Fruit fly (Drosophila melanogaster) whole organism, prepupa: ENCODE results near the gene CG13086.

Experiments used
- CG11294 ChIP-seq: fragments of 200-800 bp; sonication (Bioruptor generic); IDR thresholded peaks from 2 replicates; pipeline ENCODE4 v1.3.6; 2022; ENCODE audit warnings: missing biosample characterization, missing genetic modification characterization
- CG11902 ChIP-seq: fragments of 200-800 bp; sonication (Bioruptor generic); optimal IDR thresholded peaks from 3 replicates; lab custom pipeline; 2016; ENCODE audit warnings: missing biosample characterization, missing genetic modification characterization
- CG6163 ChIP-seq: fragments of 200-800 bp; sonication (Bioruptor generic); IDR thresholded peaks from 3 replicates; pipeline ENCODE4 v1.3.6; 2022; ENCODE audit warnings: missing biosample characterization, missing genetic modification characterization
- Hr39 ChIP-seq: fragments of 200-800 bp; sonication (Bioruptor generic); optimal IDR thresholded peaks from 2 replicates; lab custom pipeline; 2016; ENCODE audit warnings: missing biosample characterization, missing genetic modification characterization
- Hr4 ChIP-seq: fragments of 200-800 bp; sonication (Bioruptor generic); optimal IDR thresholded peaks from 3 replicates; lab custom pipeline; 2016; ENCODE audit warnings: missing biosample characterization, missing genetic modification characterization
- Met ChIP-seq: fragments of 200-800 bp; sonication (Bioruptor generic); optimal IDR thresholded peaks from 3 replicates; lab custom pipeline; 2016; ENCODE audit warnings: missing biosample characterization, missing genetic modification characterization
- cyc ChIP-seq: fragments of 200-800 bp; sonication (Bioruptor generic); optimal IDR thresholded peaks from 3 replicates; lab custom pipeline; 2016; ENCODE audit warnings: missing biosample characterization, missing genetic modification characterization
- eg ChIP-seq: fragments of 200-800 bp; sonication (Bioruptor generic); IDR thresholded peaks from 3 replicates; pipeline ENCODE4 v1.3.6; 2022; ENCODE audit warnings: missing biosample characterization, missing genetic modification characterization
- fkh ChIP-seq: fragments of 200-800 bp; sonication (Bioruptor generic); optimal IDR thresholded peaks from 3 replicates; lab custom pipeline; 2017; ENCODE audit warnings: missing biosample characterization, mild to moderate bottlenecking, missing genetic modification characterization, moderate library complexity
- net ChIP-seq: fragments of 200-800 bp; sonication (Bioruptor generic); optimal IDR thresholded peaks from 3 replicates; lab custom pipeline; 2016; ENCODE audit warnings: missing biosample characterization, missing genetic modification characterization
- topi ChIP-seq: fragments of 200-800 bp; sonication (Bioruptor generic); optimal IDR thresholded peaks from 3 replicates; lab custom pipeline; 2016; ENCODE audit warnings: missing biosample characterization, missing genetic modification characterization

dm6 chr2L:19373809-19374208, 9.6 kb downstream of the CG13086 start:
- TF ChIP-seq Hr39 (GFP tag; lab: Kevin White, UChicago) (no peak), CG6163 (GFP tag; lab: Robert Waterston, UW) (no peak), Hr4 (no peak), topi (GFP tag; lab: Kevin White, UChicago) (no peak), fkh (GFP tag; lab: Kevin White, UChicago) (no peak), CG11294 (GFP tag; lab: Robert Waterston, UW) (no peak), net (GFP tag; lab: Kevin White, UChicago) (no peak), cyc (GFP tag; lab: Kevin White, UChicago) (no peak), Met (GFP tag; lab: Kevin White, UChicago) (no peak), eg (GFP tag; lab: Robert Waterston, UW) (no peak), CG11902 (GFP tag; lab: Kevin White, UChicago) (no peak)
